Fruit fly (Drosophila melanogaster) Kc167 (cell line): ENCODE measurements around the gene CG44422.

Experiments used
- Myc ChIP-seq: fragments of >200 bp; optimal IDR thresholded peaks from 2 replicates; lab custom pipeline; 2017; ENCODE audit warnings: missing external identifiers
- insv ChIP-seq: fragments of >200 bp; optimal IDR thresholded peaks from 3 replicates; lab custom pipeline; 2018; ENCODE audit warnings: missing external identifiers

- TF ChIP-seq insv (lab: Kevin White, UChicago) (no peak), Myc (lab: Kevin White, UChicago) (no peak)
These were observed 46.2 kb upstream of the CG44422 start, which contains the start of gene CG1738 for dm6 chrX:11348829-11349228.
